Worm (Caenorhabditis elegans) whole organism, L1 larva: Measurements from ENCODE around the gene pha-4.

Source experiments
- elt-2 ChIP-seq: sonication (generic microtip); optimal IDR thresholded peaks from 2 replicates; lab custom pipeline; 2016; ENCODE audit warnings: missing genetic modification characterization, mild to moderate bottlenecking, inconsistent platforms, missing compliant biosample characterization, missing genetic modification reagents
- nhr-12 ChIP-seq: sonication (generic microtip); optimal IDR thresholded peaks from 2 replicates; lab custom pipeline; 2017; ENCODE audit warnings: missing biosample characterization, missing genetic modification characterization
- nhr-47 ChIP-seq: sonication (generic microtip); optimal IDR thresholded peaks from 2 replicates; lab custom pipeline; 2016; ENCODE audit warnings: mild to moderate bottlenecking, missing genetic modification characterization, moderate library complexity, missing compliant biosample characterization
- pag-3 ChIP-seq: sonication (generic microtip); optimal IDR thresholded peaks from 2 replicates; lab custom pipeline; 2017; ENCODE audit warnings: missing genetic modification characterization, mild to moderate bottlenecking, missing compliant biosample characterization, antibody characterized with exemption, borderline replicate concordance; ENCODE audit not compliant: insufficient read depth
- skn-1 ChIP-seq: fragments of 150-350 bp; optimal IDR thresholded peaks from 2 replicates; lab custom pipeline; 2014; ENCODE audit warnings: missing biosample characterization, missing genetic modification characterization
- sox-4 ChIP-seq: sonication (generic microtip); optimal IDR thresholded peaks from 2 replicates; lab custom pipeline; 2016; ENCODE audit warnings: missing genetic modification characterization, missing compliant biosample characterization

- TF ChIP-seq sox-4 (tag; lab: Kevin White, UChicago) (no peak), elt-2 (no peak), nhr-12 (tag; lab: Kevin White, UChicago) (no peak), nhr-47 (tag; lab: Kevin White, UChicago) (no peak), pag-3 (tag; lab: Kevin White, UChicago) (no peak), skn-1 (tag; lab: Kevin White, UChicago) (no peak)
Observed at ce11 chrV:20713620-20714019, 39.2 kb upstream of the pha-4 start, which contains the start of gene Y44A6C.1.
